Worm (Caenorhabditis elegans) whole organism, mixed stage, embryonic: ENCODE data around the gene F07A11.4.

Experiments
- M03D4.4 ChIP-seq: sonication (generic microtip); optimal IDR thresholded peaks from 2 replicates; lab custom pipeline; 2017; ENCODE audit warnings: mild to moderate bottlenecking, missing genetic modification characterization, missing compliant biosample characterization
- bed-3 ChIP-seq: fragments of 200-800 bp; sonication (Bioruptor generic); optimal IDR thresholded peaks from 3 replicates; lab custom pipeline; 2018; ENCODE audit warnings: mild to moderate bottlenecking, missing genetic modification characterization, moderate library complexity, missing compliant biosample characterization
- blmp-1 ChIP-seq: fragments of 150-350 bp; optimal IDR thresholded peaks from 2 replicates; lab custom pipeline; 2014; ENCODE audit warnings: missing biosample characterization, missing genetic modification characterization
- ceh-39 ChIP-seq: fragments of 150-350 bp; optimal IDR thresholded peaks from 2 replicates; lab custom pipeline; 2014; ENCODE audit warnings: missing biosample characterization, missing genetic modification characterization
- ceh-43 ChIP-seq: fragments of 200-800 bp; sonication (Bioruptor generic); optimal IDR thresholded peaks from 2 replicates; lab custom pipeline; 2018; ENCODE audit warnings: mild to moderate bottlenecking, missing genetic modification characterization, moderate library complexity, missing compliant biosample characterization
- ceh-83 ChIP-seq: fragments of 200-800 bp; sonication (Bioruptor generic); optimal IDR thresholded peaks from 2 replicates; lab custom pipeline; 2018; ENCODE audit warnings: mild to moderate bottlenecking, missing genetic modification characterization, missing compliant biosample characterization
- ces-1 ChIP-seq: fragments of 150-350 bp; optimal IDR thresholded peaks from 2 replicates; lab custom pipeline; 2014; ENCODE audit warnings: missing biosample characterization, missing genetic modification reagents, missing genetic modification characterization
- cnd-1 ChIP-seq: fragments of 200-800 bp; sonication (Bioruptor generic); optimal IDR thresholded peaks from 2 replicates; lab custom pipeline; 2018; ENCODE audit warnings: mild to moderate bottlenecking, missing genetic modification characterization, missing compliant biosample characterization
- drap-1 ChIP-seq: fragments of 200-800 bp; sonication (Bioruptor generic); optimal IDR thresholded peaks from 3 replicates; lab custom pipeline; 2018; ENCODE audit warnings: mild to moderate bottlenecking, missing genetic modification characterization, missing compliant biosample characterization
- elt-1 ChIP-seq: sonication (generic microtip); optimal IDR thresholded peaks from 2 replicates; lab custom pipeline; 2017; ENCODE audit warnings: missing genetic modification characterization, mild to moderate bottlenecking, missing compliant biosample characterization, antibody characterized with exemption, moderate library complexity, borderline replicate concordance; ENCODE audit not compliant: insufficient read depth
- elt-3 ChIP-seq: fragments of 150-350 bp; optimal IDR thresholded peaks from 2 replicates; lab custom pipeline; 2014; ENCODE audit warnings: missing biosample characterization, missing genetic modification characterization
- flh-1 ChIP-seq: fragments of 200-800 bp; sonication (Bioruptor generic); optimal IDR thresholded peaks from 2 replicates; lab custom pipeline; 2018; ENCODE audit warnings: mild to moderate bottlenecking, missing genetic modification characterization, moderate library complexity, missing compliant biosample characterization
- ham-2 ChIP-seq: fragments of 200-800 bp; sonication (Bioruptor generic); optimal IDR thresholded peaks from 2 replicates; lab custom pipeline; 2018; ENCODE audit warnings: mild to moderate bottlenecking, missing genetic modification characterization, missing compliant biosample characterization
- hlh-1 ChIP-seq: fragments of 150-350 bp; optimal IDR thresholded peaks from 2 replicates; lab custom pipeline; 2014; ENCODE audit warnings: missing biosample characterization, missing genetic modification reagents, missing genetic modification characterization
- lin-13 ChIP-seq: fragments of 150-350 bp; optimal IDR thresholded peaks from 2 replicates; lab custom pipeline; 2014; ENCODE audit warnings: missing biosample characterization, missing genetic modification characterization
- lin-32 ChIP-seq: fragments of 200-800 bp; sonication (Bioruptor generic); optimal IDR thresholded peaks from 2 replicates; lab custom pipeline; 2018; ENCODE audit warnings: mild to moderate bottlenecking, missing genetic modification characterization, missing compliant biosample characterization
- lsy-2 ChIP-seq: fragments of 150-350 bp; optimal IDR thresholded peaks from 2 replicates; lab custom pipeline; 2014; ENCODE audit warnings: missing biosample characterization, missing genetic modification characterization
- mab-5 ChIP-seq: fragments of 150-350 bp; optimal IDR thresholded peaks from 2 replicates; lab custom pipeline; 2014; ENCODE audit warnings: missing biosample characterization, missing genetic modification characterization
- mep-1 ChIP-seq: fragments of 150-350 bp; optimal IDR thresholded peaks from 2 replicates; lab custom pipeline; 2017; ENCODE audit warnings: missing biosample characterization, missing genetic modification reagents, missing genetic modification characterization, inconsistent platforms
- mls-2 ChIP-seq: sonication (generic microtip); optimal IDR thresholded peaks from 2 replicates; lab custom pipeline; 2016; ENCODE audit warnings: mild to moderate bottlenecking, missing genetic modification characterization, moderate library complexity, missing compliant biosample characterization
- nhr-12 ChIP-seq: fragments of 150-350 bp; optimal IDR thresholded peaks from 2 replicates; lab custom pipeline; 2014; ENCODE audit warnings: missing biosample characterization, missing genetic modification characterization
- nhr-2 ChIP-seq: fragments of 150-350 bp; optimal IDR thresholded peaks from 2 replicates; lab custom pipeline; 2014; ENCODE audit warnings: missing biosample characterization, missing genetic modification characterization
- nhr-237 ChIP-seq: fragments of 150-350 bp; optimal IDR thresholded peaks from 2 replicates; lab custom pipeline; 2014; ENCODE audit warnings: missing biosample characterization, missing genetic modification characterization
- nhr-28 ChIP-seq: fragments of 150-350 bp; optimal IDR thresholded peaks from 2 replicates; lab custom pipeline; 2014; ENCODE audit warnings: missing biosample characterization, missing genetic modification characterization
- nhr-76 ChIP-seq: sonication (generic microtip); optimal IDR thresholded peaks from 2 replicates; lab custom pipeline; 2017; ENCODE audit warnings: missing biosample characterization, missing genetic modification characterization
- pha-4 ChIP-seq: fragments of 150-350 bp; optimal IDR thresholded peaks from 2 replicates; lab custom pipeline; 2018; ENCODE audit warnings: missing biosample characterization, missing genetic modification reagents, missing genetic modification characterization
- sem-2 ChIP-seq: fragments of 200-800 bp; sonication (Bioruptor generic); optimal IDR thresholded peaks from 2 replicates; lab custom pipeline; 2018; ENCODE audit warnings: mild to moderate bottlenecking, missing genetic modification characterization, missing compliant biosample characterization
- snpc-4 ChIP-seq: fragments of 150-350 bp; optimal IDR thresholded peaks from 2 replicates; lab custom pipeline; 2014; ENCODE audit warnings: missing biosample characterization, missing genetic modification characterization
- sptf-1 ChIP-seq: sonication (generic microtip); optimal IDR thresholded peaks from 2 replicates; lab custom pipeline; 2017; ENCODE audit warnings: mild to moderate bottlenecking, missing genetic modification characterization, moderate library complexity, missing compliant biosample characterization
- tbx-8 ChIP-seq: fragments of 200-800 bp; sonication (Bioruptor generic); optimal IDR thresholded peaks from 2 replicates; lab custom pipeline; 2018; ENCODE audit warnings: mild to moderate bottlenecking, missing genetic modification characterization, moderate library complexity, missing compliant biosample characterization
- unc-120 ChIP-seq: sonication (generic microtip); optimal IDR thresholded peaks from 2 replicates; lab custom pipeline; 2017; ENCODE audit warnings: missing genetic modification characterization, missing compliant biosample characterization; ENCODE audit not compliant: poor library complexity, severe bottlenecking
- unc-39 ChIP-seq: fragments of 150-350 bp; optimal IDR thresholded peaks from 2 replicates; lab custom pipeline; 2014; ENCODE audit warnings: missing biosample characterization, missing genetic modification characterization
- unc-62 ChIP-seq: fragments of 150-350 bp; optimal IDR thresholded peaks from 2 replicates; lab custom pipeline; 2014; ENCODE audit warnings: missing biosample characterization, missing genetic modification reagents, missing genetic modification characterization
- zip-8 ChIP-seq: fragments of 150-350 bp; optimal IDR thresholded peaks from 2 replicates; lab custom pipeline; 2014; ENCODE audit warnings: missing biosample characterization, missing genetic modification characterization
- ztf-11 ChIP-seq: fragments of 150-350 bp; optimal IDR thresholded peaks from 2 replicates; lab custom pipeline; 2014; ENCODE audit warnings: missing biosample characterization, missing genetic modification characterization

F07A11.4 gene

DNA sequence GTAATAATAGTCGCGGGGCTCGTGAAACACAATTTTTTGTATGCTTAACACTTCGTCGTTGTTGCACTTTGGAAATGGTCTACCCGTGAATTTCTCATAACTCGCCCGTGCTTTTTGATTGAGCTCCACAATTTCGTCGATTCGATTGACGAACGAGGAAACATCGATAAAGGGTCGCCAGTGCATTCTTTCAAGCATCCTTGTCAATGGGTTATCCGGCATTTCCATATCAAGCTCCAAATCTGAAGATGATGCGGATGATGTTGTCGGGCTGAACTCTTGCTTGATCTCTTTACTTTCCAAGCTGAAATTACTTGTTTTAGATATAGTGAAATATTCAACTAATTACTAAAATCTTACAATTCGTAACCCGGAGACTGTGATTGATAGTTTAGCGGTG lies 27.1 kb downstream of the F07A11.4 start:
- TF ChIP-seq mep-1 (no peak), ceh-83 (no peak), ceh-43 (GFP tag; lab: Kevin White, UChicago) (no peak), nhr-12 (tag; lab: Kevin White, UChicago) (no peak), mab-5 (no peak), unc-62 (GFP tag; lab: Kevin White, UChicago) (no peak), nhr-76 (tag; lab: Kevin White, UChicago) (no peak), nhr-28 (tag; lab: Kevin White, UChicago) (no peak), unc-120 (tag; lab: Kevin White, UChicago) (no peak), snpc-4 (no peak), blmp-1 (tag; lab: Kevin White, UChicago) (no peak), mls-2 (tag; lab: Kevin White, UChicago) (no peak), drap-1 (GFP tag; lab: Kevin White, UChicago) (no peak)

DNA sequence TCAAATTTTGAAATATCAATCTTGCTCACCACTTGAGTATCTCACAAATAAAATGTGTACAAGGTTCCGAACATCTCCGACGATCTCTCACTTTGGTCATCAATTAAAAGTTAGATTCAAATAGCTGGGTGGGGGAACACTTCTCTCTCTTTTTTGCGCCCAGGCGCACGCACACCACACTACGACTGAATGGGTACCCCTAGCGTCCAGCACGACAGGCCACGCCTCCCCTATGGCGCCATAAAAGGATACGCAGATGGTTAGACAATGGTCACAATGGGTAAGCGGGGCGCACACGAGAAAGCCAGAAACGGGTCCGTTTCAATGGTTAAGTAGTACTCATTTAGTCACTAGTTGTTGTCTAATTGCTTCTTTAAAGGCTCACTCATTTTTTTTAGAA lies 29.1 kb downstream of the F07A11.4 start:
- TF ChIP-seq ztf-11 (tag; lab: Kevin White, UChicago) (peak; percentile 21), sptf-1 (tag; lab: Kevin White, UChicago) (peak; percentile 19), sem-2 (GFP tag; lab: Kevin White, UChicago) (no peak), cnd-1 (tag; lab: Kevin White, UChicago) (peak; percentile 4)

DNA sequence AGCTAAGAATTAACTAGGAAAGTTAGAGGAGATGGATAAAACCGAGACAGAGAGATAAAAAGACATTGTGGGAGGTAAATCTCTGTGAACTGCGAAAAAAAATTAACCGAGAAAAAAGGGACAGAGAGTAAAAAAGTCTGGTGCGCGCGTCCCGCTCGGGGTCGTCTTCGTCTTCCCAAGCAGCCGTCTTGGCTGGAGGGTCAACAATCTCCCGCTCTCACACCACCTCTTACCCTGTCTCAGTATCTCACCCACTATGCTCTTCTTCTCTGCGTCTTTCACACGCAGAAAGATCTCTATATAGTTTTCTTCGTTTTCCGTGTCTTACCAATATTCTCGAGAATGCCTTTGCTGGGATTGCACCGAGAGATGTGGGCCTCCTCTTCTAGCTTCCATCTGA lies 31.9 kb downstream of the F07A11.4 start:
- no peak for TF ChIP-seq sem-2 (GFP tag; lab: Kevin White, UChicago)
- TF ChIP-seq ceh-39 (tag; lab: Kevin White, UChicago): no peak
- no peak for TF ChIP-seq snpc-4
- TF ChIP-seq elt-3: no peak
- no peak for TF ChIP-seq flh-1
- peak; percentile 3 for TF ChIP-seq lsy-2 (tag; lab: Kevin White, UChicago)
- TF ChIP-seq bed-3 (GFP tag; lab: Kevin White, UChicago): no peak
- TF ChIP-seq nhr-2: peak; percentile 8
- peak; percentile 44 for TF ChIP-seq mep-1
- TF ChIP-seq nhr-76 (tag; lab: Kevin White, UChicago): no peak
- TF ChIP-seq sptf-1 (tag; lab: Kevin White, UChicago): no peak
- no peak for TF ChIP-seq blmp-1 (tag; lab: Kevin White, UChicago)
- no peak for TF ChIP-seq elt-1 (tag; lab: Kevin White, UChicago)
- no peak for TF ChIP-seq ztf-11 (tag; lab: Kevin White, UChicago)
- TF ChIP-seq mls-2 (tag; lab: Kevin White, UChicago): no peak
- no peak for TF ChIP-seq ces-1 (GFP tag; lab: Kevin White, UChicago)
- TF ChIP-seq nhr-28 (tag; lab: Kevin White, UChicago): no peak
- TF ChIP-seq ceh-83: no peak
- no peak for TF ChIP-seq zip-8 (tag; lab: Kevin White, UChicago)
- TF ChIP-seq drap-1 (GFP tag; lab: Kevin White, UChicago): no peak
- peak; percentile 12 for TF ChIP-seq nhr-237 (tag; lab: Kevin White, UChicago)
- TF ChIP-seq tbx-8 (GFP tag; lab: Kevin White, UChicago): no peak
- TF ChIP-seq ham-2 (GFP tag; lab: Kevin White, UChicago): no peak
- TF ChIP-seq unc-39 (tag; lab: Kevin White, UChicago): no peak
- no peak for TF ChIP-seq lin-13 (tag; lab: Kevin White, UChicago)
- no peak for TF ChIP-seq M03D4.4 (tag; lab: Kevin White, UChicago)
- no peak for TF ChIP-seq unc-62 (GFP tag; lab: Kevin White, UChicago)
- peak; percentile 12 for TF ChIP-seq hlh-1 (tag; lab: Kevin White, UChicago)
- no peak for TF ChIP-seq lin-32 (GFP tag; lab: Kevin White, UChicago)
- no peak for TF ChIP-seq nhr-12 (tag; lab: Kevin White, UChicago)
- TF ChIP-seq pha-4 (tag; lab: Kevin White, UChicago): peak; percentile 44
- no peak for TF ChIP-seq ceh-43 (GFP tag; lab: Kevin White, UChicago)
- TF ChIP-seq mab-5: no peak
- TF ChIP-seq unc-120 (tag; lab: Kevin White, UChicago): peak; percentile 59
- peak; percentile 6 for TF ChIP-seq cnd-1 (tag; lab: Kevin White, UChicago)
